Worm (Caenorhabditis elegans) whole organism, L3 larva: ENCODE results near the gene R52.4.

Source experiments
- ama-1 ChIP-seq: fragments of 150-350 bp; optimal IDR thresholded peaks from 2 replicates; lab custom pipeline; 2018
- ceh-16 ChIP-seq: sonication (generic microtip); optimal IDR thresholded peaks from 2 replicates; lab custom pipeline; 2017; ENCODE audit warnings: missing biosample characterization, missing genetic modification characterization
- ceh-82 ChIP-seq: fragments of 150-350 bp; optimal IDR thresholded peaks from 2 replicates; lab custom pipeline; 2014; ENCODE audit warnings: missing biosample characterization, missing genetic modification characterization
- egl-27 ChIP-seq: sonication (generic microtip); optimal IDR thresholded peaks from 4 replicates; lab custom pipeline; 2017; ENCODE audit warnings: missing biosample characterization, missing genetic modification reagents, missing genetic modification characterization
- elt-3 ChIP-seq, 3 experiments: fragments of 150-350 bp in 1 of 3; sonication (generic microtip) in 2 of 3; optimal IDR thresholded peaks; 2 replicates in 2 of 3; 4 replicates in 1 of 3; lab custom pipeline; 2014 to 2017; ENCODE audit warnings: missing biosample characterization in 3 of 3, missing genetic modification characterization in 3 of 3
- lin-39 ChIP-seq: fragments of 150-350 bp; optimal IDR thresholded peaks from 2 replicates; lab custom pipeline; 2018; ENCODE audit warnings: missing biosample characterization, missing genetic modification reagents, missing genetic modification characterization
- nhr-237 ChIP-seq: fragments of 150-350 bp; optimal IDR thresholded peaks from 2 replicates; lab custom pipeline; 2014; ENCODE audit warnings: missing biosample characterization, missing genetic modification characterization
- nhr-76 ChIP-seq: fragments of 150-350 bp; sonication (generic microtip); optimal IDR thresholded peaks from 5 replicates; lab custom pipeline; 2014; ENCODE audit warnings: missing biosample characterization, missing genetic modification characterization
- nhr-77 ChIP-seq: fragments of 150-350 bp; optimal IDR thresholded peaks from 2 replicates; lab custom pipeline; 2014; ENCODE audit warnings: missing biosample characterization, missing genetic modification characterization
- ztf-11 ChIP-seq: fragments of 150-350 bp; optimal IDR thresholded peaks from 2 replicates; lab custom pipeline; 2014; ENCODE audit warnings: missing biosample characterization, missing genetic modification characterization

ce11 chrII:2109943-2110342, 1.7 kb upstream of the R52.4 start, which contains the start of gene R52.5:
- TF ChIP-seq egl-27 (tag; lab: Kevin White, UChicago): no peak
- no peak for TF ChIP-seq ceh-82 (tag; lab: Kevin White, UChicago)
- TF ChIP-seq ztf-11 (tag; lab: Kevin White, UChicago): no peak
- TF ChIP-seq nhr-237: no peak
- TF ChIP-seq nhr-76 (tag; lab: Kevin White, UChicago): no peak
- TF ChIP-seq elt-3 (tag; optimal IDR thresholded peaks at IDR 0.05; lab: Kevin White, UChicago): no peak
- no peak for TF ChIP-seq ama-1 (lab: Kevin White, UChicago)
- TF ChIP-seq ceh-16 (tag; lab: Kevin White, UChicago): no peak
- TF ChIP-seq lin-39 (tag; lab: Kevin White, UChicago): no peak
- TF ChIP-seq nhr-77 (tag; lab: Kevin White, UChicago): no peak
